Fruit fly (Drosophila melanogaster): ENCODE data around the gene dj.

Gene dj

dm6 chr3R:7086377-7087200 is 27.5 kb downstream of the dj start, which contains the start of gene alphaTub84B (continued):
- TF ChIP-seq Nf-YA (GFP tag; IDR thresholded peaks at IDR 0.05) (no peak), Lpt (GFP tag; optimal IDR thresholded peaks at IDR 0.05) (no peak), zen (tag; optimal IDR thresholded peaks at IDR 0.05) (peak; percentile 34), trh (GFP tag; optimal IDR thresholded peaks at IDR 0.05) (no peak), Aef1 (GFP tag; IDR thresholded peaks at IDR 0.05) (peak; percentile 15; the same call in 2 of the 3 replicates), BtbVII (GFP tag; optimal IDR thresholded peaks at IDR 0.05) (peak; percentile 91), CG7928 (GFP tag; optimal IDR thresholded peaks at IDR 0.05) (no peak), CkIIα-i1 (GFP tag; IDR thresholded peaks at IDR 0.05) (no peak), CG10431 (GFP tag; optimal IDR thresholded peaks at IDR 0.05) (peak; percentile 75), CG10321 (GFP tag; IDR thresholded peaks at IDR 0.05) (0 out of 2 replicates have a peak, but pooled peaks have one; percentile 27), bsh (GFP tag; optimal IDR thresholded peaks at IDR 0.05) (peak; percentile 32 to 47), stwl (tag; optimal IDR thresholded peaks at IDR 0.05) (peak; percentile 47), CG1832 (GFP tag; optimal IDR thresholded peaks at IDR 0.05) (no peak), CG2116 (GFP tag; optimal IDR thresholded peaks at IDR 0.05) (no peak), CG6254 (GFP tag; optimal IDR thresholded peaks at IDR 0.05) (no peak), sens-2 (GFP tag; IDR thresholded peaks at IDR 0.05) (0 out of 2 replicates have a peak, but pooled peaks have one; percentile 31), h (optimal IDR thresholded peaks at IDR 0.05) (no peak), gsb (GFP tag; IDR thresholded peaks at IDR 0.05) (peak; percentile 60), CG11696 (GFP tag; IDR thresholded peaks at IDR 0.05) (peak; percentile 28; the same call in 1 of the 2 replicates), CG10209 (GFP tag; optimal IDR thresholded peaks at IDR 0.05) (peak; percentile 51), Abd-B (GFP tag; optimal IDR thresholded peaks at IDR 0.05) (no peak), CG15479 (GFP tag; optimal IDR thresholded peaks at IDR 0.05) (no peak), hth (optimal IDR thresholded peaks at IDR 0.05) (no peak), CG13624 (GFP tag; optimal IDR thresholded peaks at IDR 0.05) (peak; percentile 87), Doc2 (GFP tag; IDR thresholded peaks at IDR 0.05) (no peak), seq (GFP tag; IDR thresholded peaks at IDR 0.05) (peak; percentile 44; the same call in 1 of the 2 replicates), Hr39 (optimal IDR thresholded peaks at IDR 0.05) (no peak), Hand (GFP tag; optimal IDR thresholded peaks at IDR 0.05) (peak; percentile 39), CG8359 (GFP tag; optimal IDR thresholded peaks at IDR 0.05; ENCODE audit: borderline replicate concordance) (no peak), disco-r (GFP tag; optimal IDR thresholded peaks at IDR 0.05) (peak; percentile 55), Elba2 (GFP tag; optimal IDR thresholded peaks at IDR 0.05) (no peak), Pdp1 (GFP tag; optimal IDR thresholded peaks at IDR 0.05) (peak; percentile 63 to 79), Scr (GFP tag; IDR thresholded peaks at IDR 0.05; ENCODE audit: partially characterized antibody) (no peak; the same call in none of the 2 replicates), pan (optimal IDR thresholded peaks at IDR 0.05) (no peak), pan (GFP tag; optimal IDR thresholded peaks at IDR 0.05 in 1 of 2, IDR thresholded peaks at IDR 0.05 in 1 of 2) (peak in 1 of 2 experiments; percentile 59), salm (tag; optimal IDR thresholded peaks at IDR 0.05) (peak; percentile 49), CG31224 (GFP tag; IDR thresholded peaks at IDR 0.05) (no peak), dmrt11E (tag; optimal IDR thresholded peaks at IDR 0.05) (peak; percentile 16), ttk (GFP tag; IDR thresholded peaks at IDR 0.05) (peak; percentile 13; the same call in 1 of the 2 replicates), org-1 (GFP tag; optimal IDR thresholded peaks at IDR 0.05) (no peak), Mes4 (GFP tag; optimal IDR thresholded peaks at IDR 0.05) (peak; percentile 55), NFAT (GFP tag; IDR thresholded peaks at IDR 0.05) (peak; percentile 84), CG17612 (GFP tag; IDR thresholded peaks at IDR 0.05) (no peak; the same call in 1 of the 2 replicates), CG2202 (tag; optimal IDR thresholded peaks at IDR 0.05) (peak; percentile 21), Gsc (GFP tag; IDR thresholded peaks at IDR 0.05) (no peak), CG12769 (tag; optimal IDR thresholded peaks at IDR 0.05) (peak; percentile 79), D19B (GFP tag; optimal IDR thresholded peaks at IDR 0.05) (no peak), Spps (tag; optimal IDR thresholded peaks at IDR 0.05) (no peak), Xrp1 (GFP tag; IDR thresholded peaks at IDR 0.05) (0 out of 2 replicates have a peak, but pooled peaks have one; percentile 31), TFAM (GFP tag; optimal IDR thresholded peaks at IDR 0.05) (no peak)
